Fruit fly (Drosophila melanogaster) whole organism, embryonic: ENCODE results near the gene COX5B.
A peak's percentile ranks its signal among the peaks of the same experiment; 100 is the strongest.

ENCODE experiments used
- Ada2b ChIP-seq: fragments of 200-800 bp; sonication (Bioruptor generic); IDR thresholded peaks from 2 replicates; pipeline ENCODE4 v1.3.6; 2022; ENCODE audit warnings: missing biosample characterization, missing genetic modification characterization
- Bdp1 ChIP-seq: fragments of 200-800 bp; sonication (Bioruptor generic); optimal IDR thresholded peaks from 3 replicates; lab custom pipeline; 2016; ENCODE audit warnings: missing biosample characterization, missing genetic modification characterization
- CG10431 ChIP-seq: fragments of 200-800 bp; sonication (Bioruptor generic); optimal IDR thresholded peaks from 3 replicates; lab custom pipeline; 2018; ENCODE audit warnings: missing biosample characterization, mild to moderate bottlenecking, missing genetic modification characterization
- CG10959 ChIP-seq: fragments of 200-800 bp; sonication (Bioruptor generic); IDR thresholded peaks from 2 replicates; pipeline ENCODE4 v1.3.6; 2022; ENCODE audit warnings: missing biosample characterization, missing genetic modification characterization
- CG10979 ChIP-seq: fragments of 200-800 bp; sonication (Bioruptor generic); optimal IDR thresholded peaks from 2 replicates; lab custom pipeline; 2018; ENCODE audit warnings: missing biosample characterization, mild to moderate bottlenecking, missing genetic modification characterization, moderate library complexity
- CG11085 ChIP-seq: fragments of 200-800 bp; sonication (Bioruptor generic); IDR thresholded peaks from 2 replicates; pipeline ENCODE4 v1.3.6; 2022; ENCODE audit warnings: missing biosample characterization, missing genetic modification characterization
- CG11247 ChIP-seq: fragments of 200-800 bp; sonication (Bioruptor generic); IDR thresholded peaks from 2 replicates; pipeline ENCODE4 v1.3.6; 2022; ENCODE audit warnings: missing biosample characterization, missing genetic modification characterization
- CG12659 ChIP-seq: fragments of 200-800 bp; sonication (Bioruptor generic); optimal IDR thresholded peaks from 3 replicates; lab custom pipeline; 2017; ENCODE audit warnings: mild to moderate bottlenecking, missing biosample characterization, missing genetic modification reagents, missing genetic modification characterization
- CG15011 ChIP-seq: fragments of 200-800 bp; sonication (Bioruptor generic); optimal IDR thresholded peaks from 3 replicates; lab custom pipeline; 2018; ENCODE audit warnings: missing biosample characterization, mild to moderate bottlenecking, missing genetic modification characterization
- CG15269 ChIP-seq: fragments of 200-800 bp; sonication (Bioruptor generic); optimal IDR thresholded peaks from 2 replicates; lab custom pipeline; 2018; ENCODE audit warnings: missing biosample characterization, mild to moderate bottlenecking, missing genetic modification characterization, moderate library complexity
- CG15479 ChIP-seq: fragments of 200-800 bp; sonication (Bioruptor generic); optimal IDR thresholded peaks from 3 replicates; lab custom pipeline; 2019; ENCODE audit warnings: missing biosample characterization, mild to moderate bottlenecking, missing genetic modification characterization, moderate library complexity
- CG18262 ChIP-seq: fragments of 200-800 bp; optimal IDR thresholded peaks from 3 replicates; lab custom pipeline; 2019; ENCODE audit warnings: missing biosample characterization, mild to moderate bottlenecking, missing genetic modification characterization, moderate library complexity
- CG18476 ChIP-seq: fragments of 200-800 bp; sonication (Bioruptor generic); optimal IDR thresholded peaks from 2 replicates; lab custom pipeline; 2016; ENCODE audit warnings: missing biosample characterization, mild to moderate bottlenecking, missing genetic modification characterization
- CG18764 ChIP-seq: fragments of 200-800 bp; sonication (Bioruptor generic); optimal IDR thresholded peaks from 3 replicates; lab custom pipeline; 2016; ENCODE audit warnings: missing biosample characterization, missing genetic modification characterization
- CG2129 ChIP-seq: fragments of 200-800 bp; sonication (Bioruptor generic); IDR thresholded peaks from 2 replicates; pipeline ENCODE4 v1.3.6; 2022; ENCODE audit warnings: missing biosample characterization, missing genetic modification characterization; ENCODE audit not compliant: partially characterized antibody
- CG32767 ChIP-seq: fragments of 200-800 bp; sonication (Bioruptor generic); IDR thresholded peaks from 2 replicates; pipeline ENCODE4 v1.3.6; 2022; ENCODE audit warnings: missing biosample characterization, missing genetic modification characterization
- CG3726 ChIP-seq: fragments of 200-800 bp; sonication (Bioruptor generic); IDR thresholded peaks from 3 replicates; pipeline ENCODE4, ENCODE4 v1.3.6; 2022; ENCODE audit warnings: missing biosample characterization, missing genetic modification characterization
- CG4360 ChIP-seq: fragments of 200-800 bp; sonication (Bioruptor generic); IDR thresholded peaks from 2 replicates; pipeline ENCODE4 v1.3.6; 2022; ENCODE audit warnings: missing biosample characterization, missing genetic modification characterization
- CG6765 ChIP-seq: fragments of 200-800 bp; sonication (Bioruptor generic); optimal IDR thresholded peaks from 3 replicates; lab custom pipeline; 2017; ENCODE audit warnings: missing biosample characterization, mild to moderate bottlenecking, missing genetic modification characterization
- CG7839 ChIP-seq: fragments of 200-800 bp; sonication (Bioruptor generic); optimal IDR thresholded peaks from 3 replicates; lab custom pipeline; 2018; ENCODE audit warnings: missing biosample characterization, mild to moderate bottlenecking, missing genetic modification characterization, moderate library complexity
- CG8388 ChIP-seq: fragments of 200-800 bp; sonication (Bioruptor generic); optimal IDR thresholded peaks from 2 replicates; lab custom pipeline; 2019; ENCODE audit warnings: missing biosample characterization, mild to moderate bottlenecking, missing genetic modification characterization, moderate library complexity
- CG9932 ChIP-seq: fragments of 200-800 bp; sonication (Bioruptor generic); IDR thresholded peaks from 2 replicates; pipeline ENCODE4 v1.3.6; 2022; ENCODE audit warnings: missing biosample characterization, missing genetic modification characterization
- D ChIP-seq, 2 experiments: fragments of 200-800 bp in 1 of 2; fragments of >200 bp in 1 of 2; sonication (Bioruptor generic) in 1 of 2; optimal IDR thresholded peaks; 2 replicates in 1 of 2; 3 replicates in 1 of 2; lab custom pipeline; 2017; ENCODE audit warnings: mild to moderate bottlenecking in 1 of 2, missing biosample characterization in 1 of 2, missing genetic modification characterization in 1 of 2, missing genetic modification reagents in 1 of 2
- Dip3 ChIP-seq: fragments of 200-800 bp; sonication (Bioruptor generic); optimal IDR thresholded peaks from 3 replicates; lab custom pipeline; 2016; ENCODE audit warnings: missing biosample characterization, missing genetic modification characterization
- ERR ChIP-seq: fragments of 200-800 bp; sonication (Bioruptor generic); optimal IDR thresholded peaks from 2 replicates; lab custom pipeline; 2016; ENCODE audit warnings: missing biosample characterization, missing genetic modification characterization
- Hr3 ChIP-seq: fragments of 200-800 bp; sonication (Bioruptor generic); optimal IDR thresholded peaks from 3 replicates; lab custom pipeline; 2016; ENCODE audit warnings: missing biosample characterization, missing genetic modification characterization
- Hr78 ChIP-seq, 2 experiments: fragments of 200-800 bp in 1 of 2; fragments of >200 bp in 1 of 2; sonication (Bioruptor generic) in 1 of 2; optimal IDR thresholded peaks; 2 replicates each; lab custom pipeline; 2017 to 2019; ENCODE audit warnings: missing biosample characterization in 2 of 2, missing genetic modification characterization in 2 of 2, mild to moderate bottlenecking in 1 of 2, moderate library complexity in 1 of 2
- NC2β ChIP-seq: fragments of 200-800 bp; sonication (Bioruptor generic); optimal IDR thresholded peaks from 2 replicates; lab custom pipeline; 2016; ENCODE audit warnings: missing biosample characterization, missing genetic modification characterization
- Nf-YB ChIP-seq: fragments of 200-800 bp; sonication (Bioruptor generic); optimal IDR thresholded peaks from 3 replicates; lab custom pipeline; 2019; ENCODE audit warnings: missing biosample characterization, mild to moderate bottlenecking, missing genetic modification characterization, moderate library complexity
- Sry-δ ChIP-seq: fragments of 200-800 bp; sonication (Bioruptor generic); optimal IDR thresholded peaks from 2 replicates; lab custom pipeline; 2016; ENCODE audit warnings: missing biosample characterization, missing genetic modification characterization
- chif ChIP-seq, 2 experiments: fragments of 200-800 bp; sonication (Bioruptor generic); optimal IDR thresholded peaks; 3 replicates each; lab custom pipeline; 2016; ENCODE audit warnings: missing biosample characterization in 2 of 2, missing genetic modification characterization in 2 of 2
- crp ChIP-seq, 2 experiments: fragments of 200-800 bp; sonication (Bioruptor generic); optimal IDR thresholded peaks; 2 replicates in 1 of 2; 3 replicates in 1 of 2; lab custom pipeline; 2017; ENCODE audit warnings: missing biosample characterization in 2 of 2, missing genetic modification characterization in 2 of 2, mild to moderate bottlenecking in 1 of 2, moderate library complexity in 1 of 2
- dmrt11E ChIP-seq: fragments of 200-800 bp; sonication (Bioruptor generic); optimal IDR thresholded peaks from 3 replicates; lab custom pipeline; 2018; ENCODE audit warnings: missing biosample characterization, mild to moderate bottlenecking, missing genetic modification characterization, moderate library complexity
- ems ChIP-seq: fragments of 200-800 bp; sonication (Bioruptor generic); optimal IDR thresholded peaks from 3 replicates; lab custom pipeline; 2016; ENCODE audit warnings: missing biosample characterization, missing genetic modification characterization
- gcm ChIP-seq: fragments of 200-800 bp; sonication (Bioruptor generic); optimal IDR thresholded peaks from 2 replicates; lab custom pipeline; 2019; ENCODE audit warnings: missing biosample characterization, mild to moderate bottlenecking, missing genetic modification characterization, moderate library complexity
- gt ChIP-seq: fragments of 200-800 bp; sonication (Bioruptor generic); IDR thresholded peaks from 2 replicates; pipeline ENCODE4 v1.3.6; 2022; ENCODE audit warnings: missing biosample characterization, missing genetic modification characterization
- jumu ChIP-seq: fragments of 200-800 bp; sonication (Bioruptor generic); optimal IDR thresholded peaks from 3 replicates; lab custom pipeline; 2016; ENCODE audit warnings: missing biosample characterization, missing genetic modification characterization
- peb ChIP-seq: fragments of 200-800 bp; sonication (Bioruptor generic); IDR thresholded peaks from 2 replicates; pipeline ENCODE4 v1.3.6; 2022; ENCODE audit warnings: missing biosample characterization, missing genetic modification characterization
- pnt ChIP-seq: fragments of 200-800 bp; sonication (Bioruptor generic); optimal IDR thresholded peaks from 3 replicates; lab custom pipeline; 2016; ENCODE audit warnings: missing biosample characterization, missing genetic modification characterization
- shn ChIP-seq: fragments of 200-800 bp; sonication (Bioruptor generic); optimal IDR thresholded peaks from 3 replicates; lab custom pipeline; 2016; ENCODE audit warnings: missing biosample characterization, missing genetic modification characterization
- sim ChIP-seq: fragments of 200-800 bp; sonication (Bioruptor generic); IDR thresholded peaks from 2 replicates; pipeline ENCODE4 v1.3.6; 2022; ENCODE audit warnings: missing biosample characterization, missing genetic modification characterization
- sna ChIP-seq: fragments of 200-800 bp; sonication (Bioruptor generic); IDR thresholded peaks from 2 replicates; pipeline ENCODE4 v1.3.6; 2022; ENCODE audit warnings: missing biosample characterization, missing genetic modification characterization; ENCODE audit not compliant: partially characterized antibody
- so ChIP-seq: fragments of 200-800 bp; sonication (Bioruptor generic); IDR thresholded peaks from 3 replicates; pipeline ENCODE4 v1.3.6; 2022; ENCODE audit warnings: missing biosample characterization, missing genetic modification characterization
- toy ChIP-seq: fragments of 200-800 bp; sonication (Bioruptor generic); IDR thresholded peaks from 2 replicates; pipeline ENCODE4 v1.3.6; 2022; ENCODE audit warnings: missing biosample characterization, missing genetic modification characterization
- vnd ChIP-seq: fragments of 200-800 bp; sonication (Bioruptor generic); IDR thresholded peaks from 3 replicates; pipeline ENCODE4 v1.3.6; 2022; ENCODE audit warnings: missing biosample characterization, missing genetic modification characterization; ENCODE audit not compliant: partially characterized antibody

Gene COX5B

DNA sequence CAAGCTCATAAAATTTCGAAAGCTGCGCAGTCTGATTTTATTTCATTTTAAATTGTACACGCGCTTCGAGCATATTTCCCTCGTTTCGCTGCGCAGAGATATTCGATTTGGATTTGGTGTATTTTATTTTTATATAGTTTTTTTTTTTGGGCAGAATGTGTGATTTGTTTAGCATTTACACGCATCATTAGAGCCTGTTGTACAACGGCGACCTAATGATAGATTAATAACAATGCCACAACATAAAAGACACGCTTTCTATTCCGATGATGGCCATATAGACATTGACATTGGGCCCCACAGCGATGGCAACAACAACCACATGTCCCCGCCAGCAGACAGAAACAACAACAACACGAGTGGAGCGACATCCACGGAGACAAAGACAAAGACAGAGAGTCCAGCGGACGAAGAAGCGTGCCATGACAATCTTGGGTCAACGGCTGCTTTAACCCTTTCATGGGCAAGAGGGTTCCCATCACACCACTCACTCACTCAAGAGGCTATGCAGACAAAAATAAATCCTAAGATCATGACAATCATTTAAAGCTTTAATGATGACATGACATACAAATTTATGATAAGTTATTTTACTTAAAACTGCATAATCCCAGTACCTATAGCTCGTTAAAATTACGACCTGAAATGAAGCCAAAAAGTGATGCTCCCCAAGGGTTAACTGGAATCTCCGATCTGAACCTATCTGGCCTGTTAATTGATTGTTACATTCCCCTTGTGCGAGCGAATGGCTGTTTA lies 4.4 kb upstream of the COX5B start (continued):
- no peak for TF ChIP-seq Hr3 (GFP tag; lab: Kevin White, UChicago)
- TF ChIP-seq crp (GFP tag; optimal IDR thresholded peaks at IDR 0.05; lab: Kevin White, UChicago), result no peak
- TF ChIP-seq CG11085 (GFP tag; lab: Robert Waterston, UW), result no peak
- TF ChIP-seq ERR, result no peak
- TF ChIP-seq CG18476, result no peak
- TF ChIP-seq Nf-YB (GFP tag; lab: Kevin White, UChicago), result no peak
- no peak for TF ChIP-seq chif (GFP tag; optimal IDR thresholded peaks at IDR 0.05; lab: Kevin White, UChicago)
- 0 out of 2 replicates have a peak, but pooled peaks have one; percentile 11 for TF ChIP-seq peb (GFP tag; lab: Robert Waterston, UW)
- no peak for TF ChIP-seq CG18764
- peak in 1 of 2 experiments; percentile 68 for TF ChIP-seq Hr78 (GFP tag; optimal IDR thresholded peaks at IDR 0.05; lab: Kevin White, UChicago)
- peak; percentile 38 for TF ChIP-seq pnt (GFP tag; lab: Kevin White, UChicago)
- TF ChIP-seq CG8388 (GFP tag; lab: Kevin White, UChicago), result peak; percentile 25
- 0 out of 2 replicates have a peak, but pooled peaks have one; percentile 7 for TF ChIP-seq CG9932 (GFP tag; lab: Robert Waterston, UW)
- TF ChIP-seq CG11247 (GFP tag; lab: Robert Waterston, UW), result no peak
- TF ChIP-seq sim (GFP tag; lab: Robert Waterston, UW), result no peak
- no peak for TF ChIP-seq shn (GFP tag; lab: Kevin White, UChicago)
- peak; percentile 22 for TF ChIP-seq jumu (GFP tag; lab: Kevin White, UChicago)
- no peak for TF ChIP-seq CG6765
- TF ChIP-seq NC2β, result no peak
- TF ChIP-seq Bdp1, result no peak
- no peak for TF ChIP-seq CG32767 (GFP tag; lab: Robert Waterston, UW)
- 0 out of 3 replicates have a peak, but pooled peaks have one; percentile 15 for TF ChIP-seq so
- TF ChIP-seq CG15269 (tag; lab: Kevin White, UChicago), result peak; percentile 13
- no peak for TF ChIP-seq D (optimal IDR thresholded peaks at IDR 0.05; lab: Kevin White, UChicago)
- TF ChIP-seq D (GFP tag; optimal IDR thresholded peaks at IDR 0.05; lab: Kevin White, UChicago), result peak; percentile 43
- TF ChIP-seq Sry-δ (GFP tag; lab: Kevin White, UChicago), result no peak
- peak; percentile 20; the same call in 1 of the 2 replicates for TF ChIP-seq CG10959 (GFP tag; lab: Robert Waterston, UW)
- no peak for TF ChIP-seq CG15479 (GFP tag; lab: Kevin White, UChicago)
- no peak for TF ChIP-seq Dip3
- peak; percentile 25 for TF ChIP-seq dmrt11E (tag; lab: Kevin White, UChicago)
- no peak for TF ChIP-seq ems (GFP tag; lab: Kevin White, UChicago)
- no peak for TF ChIP-seq CG10431 (GFP tag; lab: Kevin White, UChicago)
- TF ChIP-seq CG15011 (GFP tag; lab: Kevin White, UChicago), result no peak
- no peak for TF ChIP-seq Ada2b (GFP tag; lab: Robert Waterston, UW)
- no peak for TF ChIP-seq gcm (GFP tag; lab: Kevin White, UChicago)
- TF ChIP-seq CG2129 (GFP tag; lab: Robert Waterston, UW), result no peak
- TF ChIP-seq CG10979, result peak; percentile 25
- TF ChIP-seq CG12659 (GFP tag; lab: Kevin White, UChicago), result no peak
- no peak for TF ChIP-seq gt (GFP tag; lab: Robert Waterston, UW)
- no peak for TF ChIP-seq vnd (GFP tag; lab: Robert Waterston, UW)
- no peak for TF ChIP-seq sna (GFP tag; lab: Robert Waterston, UW)
- TF ChIP-seq CG18262, result peak; percentile 43
- no peak for TF ChIP-seq toy (GFP tag; lab: Robert Waterston, UW)
- TF ChIP-seq CG4360, result peak; percentile 86
- TF ChIP-seq CG7839 (tag; lab: Kevin White, UChicago), result peak; percentile 26
- no peak for TF ChIP-seq CG3726 (GFP tag; lab: Robert Waterston, UW)
- TF ChIP-seq, all 482 proteins: peak for 46
